Fruit fly (Drosophila melanogaster): ENCODE data around the gene CG13643.

DNA sequence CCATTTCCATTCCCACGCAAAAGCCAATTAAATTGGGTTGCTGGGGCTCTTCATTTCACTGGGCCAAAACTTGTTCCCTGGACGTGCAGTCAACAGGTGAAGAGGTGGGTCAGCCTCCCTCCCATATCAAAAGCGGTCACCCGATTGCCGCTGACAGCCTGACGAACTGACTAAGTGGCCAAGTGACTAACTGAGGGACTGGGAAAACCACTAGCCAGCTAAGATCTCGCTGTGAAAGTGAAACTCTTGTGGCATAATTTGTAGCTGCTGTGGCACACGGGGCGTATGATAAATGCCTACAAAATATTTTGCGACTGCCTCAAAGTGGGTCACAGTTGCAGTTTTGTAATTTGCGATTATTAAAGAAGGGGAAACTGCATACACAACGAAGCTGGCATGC lies 17.4 kb downstream of the CG13643 start:
- no peak for TF ChIP-seq sv (GFP tag; optimal IDR thresholded peaks at IDR 0.05)
- no peak for TF ChIP-seq CG9705 (GFP tag; optimal IDR thresholded peaks at IDR 0.05)
- TF ChIP-seq Dif (GFP tag; optimal IDR thresholded peaks at IDR 0.05; ENCODE audit: partially characterized antibody), result no peak
- no peak for TF ChIP-seq usp (GFP tag; optimal IDR thresholded peaks at IDR 0.05)
